Worm (Caenorhabditis elegans) whole organism, dauer: Measurements from ENCODE around the gene F42C5.3.
"Not testable (repeated sequence)": the region's sequence is repeated elsewhere in the genome, so short reads cannot be mapped to it uniquely, and the experiment has no call there.

Source experiments
- unc-62 ChIP-seq: sonication (generic microtip); optimal IDR thresholded peaks from 2 replicates; lab custom pipeline; 2017; ENCODE audit warnings: missing biosample characterization, missing genetic modification reagents, missing genetic modification characterization

F42C5.3 gene

DNA sequence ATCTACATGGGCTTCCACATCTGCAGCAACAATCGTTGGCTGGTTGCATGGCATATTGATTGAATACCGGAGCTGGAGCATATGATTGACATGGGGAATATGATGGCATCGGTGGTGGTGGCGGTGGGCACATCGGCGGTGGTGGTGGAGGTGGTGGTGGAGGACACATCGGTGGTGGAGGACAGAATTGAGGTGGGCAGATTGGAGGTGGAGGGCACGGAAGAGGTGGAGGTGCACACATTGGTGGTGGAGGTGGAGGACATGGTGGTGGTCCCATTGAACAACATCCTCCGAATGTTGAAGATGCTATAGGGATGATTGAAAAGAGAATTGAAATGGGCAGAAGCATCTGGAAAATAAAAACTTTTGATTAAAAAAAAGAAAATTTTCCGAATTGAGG, 23.0 kb upstream of the F42C5.3 start, which contains the start of gene grl-4:
grl-4 (minus strand) TSS at position 351 of the 400 bp plus-strand sequence.
- TF ChIP-seq unc-62 (GFP tag; lab: Kevin White, UChicago) = no peak

DNA sequence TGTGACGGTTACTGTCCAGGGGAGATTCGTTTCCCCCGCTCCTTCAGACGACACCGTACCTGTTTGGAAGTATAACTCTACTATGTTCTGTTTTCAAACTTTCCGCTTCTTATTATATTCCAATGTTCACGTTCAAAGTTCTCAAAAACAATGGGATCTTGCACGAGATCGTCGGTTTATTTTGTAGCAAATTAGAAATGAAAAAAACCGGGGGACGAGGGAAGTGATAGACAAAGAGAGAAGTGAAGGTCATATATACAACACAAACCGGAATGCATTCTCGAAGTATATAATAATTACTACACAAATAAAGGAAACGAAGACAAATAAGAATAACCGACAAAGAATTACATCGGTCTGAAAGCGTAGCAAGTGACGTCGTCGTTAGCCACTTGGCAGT, 22.3 kb upstream of the F42C5.3 start:
- no peak for TF ChIP-seq unc-62 (GFP tag; lab: Kevin White, UChicago)

DNA sequence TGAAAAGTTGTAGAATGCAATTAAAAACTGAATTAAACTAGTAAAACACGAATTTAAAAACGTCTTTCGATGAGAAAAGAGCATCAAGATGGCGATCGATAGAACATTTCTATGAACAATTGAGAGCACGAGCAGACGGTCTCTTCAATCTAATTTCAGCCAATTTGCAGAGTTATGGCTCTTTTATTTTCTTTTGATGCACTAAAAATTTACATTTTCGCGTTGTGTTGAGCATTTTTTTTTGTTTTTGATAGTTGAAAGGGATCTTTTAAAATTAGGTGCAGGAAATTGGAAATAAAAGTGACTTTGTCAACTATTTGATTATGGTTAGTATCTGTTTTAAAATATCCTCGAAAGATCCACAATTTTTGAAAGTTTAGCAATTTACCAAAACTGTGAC, 21.6 kb upstream of the F42C5.3 start, which contains the start of gene F42C5.6:
F42C5.6 (minus strand) TSS at position 101 of the 400 bp plus-strand sequence.
- TF ChIP-seq unc-62 (GFP tag; lab: Kevin White, UChicago) = no peak

DNA sequence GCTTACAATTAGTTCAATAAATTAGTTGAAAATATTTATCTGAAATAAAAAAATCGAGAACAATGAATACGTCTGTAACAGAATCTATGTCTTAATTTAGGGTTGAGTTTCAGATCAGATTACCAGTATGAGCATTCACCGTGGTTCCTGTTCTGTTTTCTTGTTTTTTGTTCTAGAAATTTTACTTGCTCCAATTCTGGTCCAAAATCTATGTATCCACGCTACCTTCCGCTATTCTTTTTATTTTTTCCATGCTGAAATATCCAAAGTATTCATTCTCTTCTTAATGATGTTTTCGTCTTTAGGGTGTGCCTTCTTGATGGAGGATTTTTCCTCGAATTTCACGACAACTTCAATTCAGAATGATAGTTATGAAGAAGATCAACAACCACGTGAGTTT, 18.0 kb upstream of the F42C5.3 start, which contains the start of gene npr-27:
npr-27 (plus strand) TSS at position 301 of the 400 bp plus-strand sequence.
- TF ChIP-seq unc-62 (GFP tag; lab: Kevin White, UChicago) = no peak

DNA sequence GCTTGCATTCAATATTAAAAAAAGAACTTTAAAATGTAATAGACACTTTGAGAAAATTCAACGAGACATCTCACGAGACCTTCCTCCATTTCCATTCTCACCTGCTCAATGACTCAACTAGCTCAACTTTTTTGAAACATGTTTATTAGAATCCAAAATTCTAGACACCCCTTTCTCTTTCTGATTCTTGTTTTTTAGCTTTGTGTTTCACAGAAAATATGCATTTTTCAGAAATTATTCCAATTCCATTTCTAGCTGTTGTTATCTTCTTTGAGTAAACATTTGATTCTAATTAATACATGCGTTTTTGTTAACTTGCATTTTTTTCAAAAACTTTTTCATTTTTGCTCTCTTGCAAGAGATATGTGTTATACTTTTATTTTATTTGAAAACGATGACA, 14.1 kb upstream of the F42C5.3 start:
- TF ChIP-seq unc-62 (GFP tag; lab: Kevin White, UChicago) = no peak

DNA sequence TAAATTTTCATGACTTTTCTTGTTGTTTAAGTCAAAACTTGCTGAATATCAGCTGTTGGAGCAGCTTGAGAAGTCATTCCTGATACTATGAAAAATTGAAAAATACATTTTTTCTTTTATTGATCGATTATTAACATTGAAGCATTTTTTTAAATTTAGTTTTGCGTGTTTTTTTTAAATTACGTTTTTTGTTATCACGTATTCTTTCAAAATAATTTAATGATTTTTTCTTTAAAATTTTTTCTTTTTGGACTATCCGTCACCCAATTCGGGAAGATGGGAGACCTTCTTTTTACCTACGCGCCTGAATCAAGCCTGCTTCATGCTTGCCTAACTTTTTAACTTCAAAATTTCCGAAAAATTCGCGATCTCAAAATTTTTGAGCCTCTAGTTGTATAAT, 6.7 kb upstream of the F42C5.3 start, which contains the start of gene F42C5.5:
F42C5.5 (minus strand) TSS at position 101 of the 400 bp plus-strand sequence.
- no peak for TF ChIP-seq unc-62 (GFP tag; lab: Kevin White, UChicago)

DNA sequence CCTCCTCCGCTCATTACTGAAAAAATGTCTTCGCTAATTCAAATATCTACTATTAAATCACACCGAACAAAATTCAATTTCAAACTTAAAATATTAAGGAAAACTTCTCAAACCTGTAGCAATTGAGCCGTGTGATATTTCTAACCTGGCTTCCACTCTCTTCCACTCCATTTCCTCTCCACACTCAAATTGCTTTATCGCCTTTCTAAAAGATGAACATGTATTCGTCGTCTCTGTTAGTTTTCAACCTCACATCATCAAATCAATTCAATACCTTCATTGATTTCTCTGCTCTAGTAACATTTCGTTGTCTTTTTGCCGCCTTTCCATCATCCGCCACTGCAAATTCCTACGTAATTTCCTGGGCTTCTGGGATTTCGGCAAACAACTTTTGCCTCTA, 4.6 kb upstream of the F42C5.3 start, which contains the start of gene F42C5.4:
F42C5.4 (minus strand) TSS at position 171 of the 400 bp plus-strand sequence.
- no peak for TF ChIP-seq unc-62 (GFP tag; lab: Kevin White, UChicago)

DNA sequence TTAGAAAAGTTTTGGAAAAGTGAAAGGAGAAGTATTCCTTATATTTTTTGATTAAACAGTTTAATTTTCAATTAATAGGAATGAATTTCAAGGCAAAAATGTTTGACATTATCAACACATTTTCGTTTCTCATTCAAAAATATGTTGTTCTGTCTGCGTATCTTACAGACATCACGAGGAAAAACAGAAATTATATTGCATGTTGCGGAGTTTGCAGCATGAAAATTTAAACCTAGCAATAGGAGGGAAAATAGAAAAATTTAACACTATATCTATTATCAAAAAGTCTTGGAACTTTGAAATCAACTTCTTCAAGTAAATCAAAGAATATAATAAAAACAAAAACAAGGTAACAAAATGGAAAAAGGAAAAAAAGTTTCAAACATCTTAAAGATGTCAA, 3.7 kb upstream of the F42C5.3 start:
- TF ChIP-seq unc-62 (GFP tag; lab: Kevin White, UChicago) = no peak

DNA sequence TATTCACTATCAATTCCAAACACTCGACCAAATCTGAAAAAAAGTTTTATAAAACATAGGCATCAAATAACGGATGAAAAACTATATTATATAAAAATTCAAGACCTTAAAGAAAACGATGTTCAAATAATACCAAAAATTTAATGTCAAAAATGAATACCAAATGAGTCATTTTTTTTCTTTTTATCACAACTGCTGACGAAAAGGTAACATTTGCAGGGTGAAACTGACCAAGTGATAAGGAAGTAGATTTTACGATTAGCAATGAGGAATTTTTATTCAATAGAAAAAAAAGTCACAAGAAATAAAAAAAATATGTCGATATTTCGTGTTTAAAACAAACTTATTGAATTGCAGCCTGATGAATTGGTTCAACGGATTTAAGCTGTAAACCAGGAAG, 1.5 kb downstream of the F42C5.3 start, which contains the start of gene C06E4.8:
C06E4.8 (minus strand) TSS at position 37 of the 400 bp plus-strand sequence.
- TF ChIP-seq unc-62 (GFP tag; lab: Kevin White, UChicago) = no peak

DNA sequence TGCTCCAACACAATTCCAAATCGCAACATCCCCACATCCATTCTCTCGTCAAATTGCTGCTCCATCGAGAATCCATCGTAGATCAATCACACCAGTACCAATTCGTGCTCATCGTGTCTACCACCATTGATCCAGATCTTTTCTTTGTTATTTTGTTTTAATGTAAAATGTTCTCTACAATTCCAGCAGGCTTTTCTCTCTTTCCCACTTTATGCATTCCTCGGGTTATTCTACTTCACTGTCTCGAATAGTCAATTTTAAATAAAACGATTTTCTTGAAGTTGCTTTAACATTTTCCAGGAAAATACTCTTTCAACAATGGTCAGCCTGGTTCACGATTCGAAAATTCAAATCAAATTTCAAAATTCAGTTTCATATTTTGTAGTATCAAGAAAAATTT, 4.4 kb downstream of the F42C5.3 start, which contains the start of gene C06E4.1:
C06E4.1 (plus strand) TSS at position 301 of the 400 bp plus-strand sequence.
- TF ChIP-seq unc-62 (GFP tag; lab: Kevin White, UChicago) = no peak

DNA sequence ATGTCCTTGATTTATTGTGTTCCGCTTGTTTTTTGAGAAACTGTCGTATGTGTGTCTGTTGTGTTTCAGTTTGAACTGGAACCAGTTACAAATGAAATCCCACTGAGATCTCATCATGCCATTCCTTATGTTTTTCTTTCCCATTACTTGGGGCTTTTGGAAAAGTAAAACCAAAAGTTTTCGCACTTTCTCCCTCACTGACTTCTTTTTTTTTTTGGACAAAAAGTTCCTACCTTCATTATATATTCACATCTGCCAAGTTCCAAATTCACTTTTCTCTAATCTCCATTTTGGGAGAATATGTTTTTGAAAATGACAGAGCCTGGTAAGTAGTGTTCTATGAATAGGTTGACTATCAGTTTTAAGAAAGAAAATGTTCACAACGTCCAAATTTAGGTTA, 10.7 kb downstream of the F42C5.3 start, which contains the start of gene C06E4.2:
C06E4.2 (plus strand) TSS at position 301 of the 400 bp plus-strand sequence.
- TF ChIP-seq unc-62 (GFP tag; lab: Kevin White, UChicago) = no peak

DNA sequence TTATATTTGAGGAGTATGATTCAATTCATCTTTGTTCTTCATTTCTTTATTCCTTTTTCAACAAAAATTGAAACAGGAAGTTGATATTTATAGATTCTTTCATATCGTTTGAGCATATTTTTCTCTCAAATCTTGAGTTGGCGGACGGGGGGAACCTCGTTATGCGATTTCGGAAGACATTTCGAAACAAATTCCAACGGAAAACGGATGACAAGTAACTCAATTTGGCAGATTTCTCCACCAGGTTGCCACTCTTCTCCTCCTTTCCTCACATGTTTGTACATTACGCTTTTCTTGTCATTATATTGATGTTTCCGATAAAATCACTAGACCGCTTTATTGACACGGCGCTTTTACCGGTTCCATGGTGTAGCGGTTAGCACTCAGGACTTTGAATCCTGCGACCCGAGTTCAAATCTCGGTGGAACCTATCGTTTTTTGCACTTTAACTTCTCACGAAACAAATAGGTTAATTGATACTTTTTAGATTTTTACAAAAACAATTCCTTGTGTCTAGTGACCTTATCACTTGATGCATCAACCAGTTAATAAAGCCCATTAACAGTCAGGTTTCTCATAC, 12.3 kb downstream of the F42C5.3 start:
- no peak for TF ChIP-seq unc-62 (GFP tag; lab: Kevin White, UChicago)

DNA sequence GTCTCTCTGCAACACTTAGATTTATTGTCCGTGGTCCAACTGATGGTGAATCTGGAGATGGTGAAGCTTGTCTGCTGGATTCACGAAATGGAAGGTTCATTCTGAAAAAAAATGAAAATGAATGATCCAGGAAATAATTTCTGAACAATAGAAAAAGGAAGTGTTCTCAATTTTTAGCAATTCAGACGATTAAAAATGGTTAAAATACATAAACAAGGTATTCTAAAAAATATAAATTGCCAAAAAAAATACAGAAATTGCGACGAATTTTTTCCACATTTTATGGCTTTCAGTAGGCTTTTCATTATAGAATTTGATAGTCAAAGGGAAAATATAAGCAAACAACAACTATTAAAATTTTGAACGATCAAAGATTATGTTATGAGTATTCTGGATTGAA, 24.2 kb downstream of the F42C5.3 start, which contains the start of gene glb-2:
glb-2 (minus strand) TSS at position 101 of the 400 bp plus-strand sequence.
- TF ChIP-seq unc-62 (GFP tag; lab: Kevin White, UChicago) = no peak

DNA sequence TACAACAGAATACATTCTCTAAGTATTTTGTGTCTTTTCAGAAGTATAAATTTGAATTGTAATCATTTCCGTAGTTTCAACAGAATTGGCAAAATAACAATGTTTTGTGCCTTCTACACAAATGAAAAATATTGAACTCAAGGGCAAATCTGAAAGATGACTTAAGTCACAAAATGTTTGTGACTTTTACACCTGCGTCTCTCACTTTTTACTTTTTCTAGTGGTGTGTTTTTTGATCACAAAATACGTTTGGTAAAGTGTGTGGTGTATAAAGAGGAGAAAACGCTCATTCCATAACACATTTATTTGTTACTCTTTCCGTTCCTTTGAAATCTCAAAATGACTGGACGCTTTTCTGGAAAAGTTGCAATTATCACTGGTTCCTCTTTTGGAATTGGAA, 26.8 kb downstream of the F42C5.3 start, which contains the start of gene C06E4.3:
C06E4.3 (plus strand) TSS at position 289 of the 400 bp plus-strand sequence.
- no peak for TF ChIP-seq unc-62 (GFP tag; lab: Kevin White, UChicago)

DNA sequence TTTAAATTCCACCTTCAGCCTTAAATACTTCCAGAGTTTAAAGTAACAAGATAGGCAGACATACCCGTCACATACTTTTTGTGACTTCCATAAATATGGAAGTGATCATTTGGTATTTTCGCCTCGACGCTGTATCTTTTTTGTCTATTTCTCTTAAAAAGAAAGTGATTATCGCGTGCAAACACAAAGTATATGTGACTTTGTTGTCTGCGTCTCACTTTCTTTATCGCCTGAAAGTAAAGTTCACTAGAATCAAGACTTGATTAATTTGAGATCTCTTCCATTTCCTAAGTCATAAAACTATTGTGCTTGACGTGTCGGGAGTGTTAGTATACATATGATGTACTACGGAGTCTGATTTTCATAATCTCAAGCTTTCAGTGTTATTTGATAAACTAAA, 29.1 kb downstream of the F42C5.3 start, which contains the start of gene C06E4.6:
C06E4.6 (minus strand) TSS at position 51 of the 400 bp plus-strand sequence.
- no peak for TF ChIP-seq unc-62 (GFP tag; lab: Kevin White, UChicago)

DNA sequence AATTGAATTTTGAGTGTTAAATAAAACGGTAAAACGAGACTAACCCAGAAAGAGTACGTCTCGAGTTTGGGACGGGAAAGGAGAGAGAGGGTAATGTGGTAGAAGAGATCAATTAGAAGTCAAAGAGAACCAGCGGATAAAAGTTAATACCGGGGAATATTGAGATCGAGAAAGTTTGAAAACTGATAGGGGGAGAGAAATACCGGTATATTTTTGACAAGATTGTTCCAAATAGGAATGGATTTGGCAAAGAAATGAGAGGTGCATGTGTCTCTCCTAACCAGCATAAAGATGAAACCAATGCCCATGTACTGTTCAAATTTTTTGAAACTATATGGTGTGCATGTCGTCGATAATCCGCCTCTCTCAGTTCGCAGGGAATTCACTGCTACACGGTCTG, 32.7 kb downstream of the F42C5.3 start, which contains the start of gene C06E4.5:
C06E4.5 (plus strand) TSS at position 301 of the 400 bp plus-strand sequence.
- not testable (repeated sequence) for TF ChIP-seq unc-62 (GFP tag; lab: Kevin White, UChicago)
